Fruit fly (Drosophila melanogaster): ENCODE results near the gene CG3987.

Gene CG3987

dm6 chr3R:15139010-15139815, 545 bp upstream of the CG3987 start (continued):
- TF ChIP-seq HLH54F (GFP tag; optimal IDR thresholded peaks at IDR 0.05) (peak; percentile 42), pita (GFP tag; optimal IDR thresholded peaks at IDR 0.05) (no peak), CG1529 (GFP tag; optimal IDR thresholded peaks at IDR 0.05) (peak; percentile 9), mam (GFP tag; optimal IDR thresholded peaks at IDR 0.05) (peak; percentile 20), Dek (tag; optimal IDR thresholded peaks at IDR 0.05) (peak; percentile 9), Mrtf (GFP tag; IDR thresholded peaks at IDR 0.05) (no peak), CG11696 (GFP tag; IDR thresholded peaks at IDR 0.05) (peak; percentile 39), Dip2 (GFP tag; IDR thresholded peaks at IDR 0.05) (0 out of 2 replicates have a peak, but pooled peaks have one; percentile 9), az2 (GFP tag; optimal IDR thresholded peaks at IDR 0.05) (peak; percentile 23), MESR4 (GFP tag; optimal IDR thresholded peaks at IDR 0.05) (no peak), tup (GFP tag; optimal IDR thresholded peaks at IDR 0.05) (no peak), Sox100B (GFP tag; optimal IDR thresholded peaks at IDR 0.05) (peak; percentile 19), CG8290 (GFP tag; optimal IDR thresholded peaks at IDR 0.05) (no peak), CG8290 (tag; optimal IDR thresholded peaks at IDR 0.05) (peak in 1 of 2 experiments; percentile 2), dmrt99B (tag; optimal IDR thresholded peaks at IDR 0.05) (peak; percentile 44), exex (tag; optimal IDR thresholded peaks at IDR 0.05) (peak; percentile 87), Hr51 (GFP tag; optimal IDR thresholded peaks at IDR 0.05) (peak in 1 of 2 experiments; percentile 66), B-H1 (GFP tag; IDR thresholded peaks at IDR 0.05) (no peak), CG10209 (GFP tag; optimal IDR thresholded peaks at IDR 0.05) (peak; percentile 53), salm (tag; optimal IDR thresholded peaks at IDR 0.05) (no peak), CG6689 (GFP tag; IDR thresholded peaks at IDR 0.05) (0 out of 2 replicates have a peak, but pooled peaks have one; percentile 29), CG2712 (tag; optimal IDR thresholded peaks at IDR 0.05) (no peak), Atf6 (GFP tag; IDR thresholded peaks at IDR 0.05) (peak; percentile 51; the same call in 1 of the 2 replicates), CG12391 (tag; optimal IDR thresholded peaks at IDR 0.05) (peak; percentile 56), Xbp1 (GFP tag; optimal IDR thresholded peaks at IDR 0.05) (peak; percentile 27), CG9609 (GFP tag; optimal IDR thresholded peaks at IDR 0.05) (peak; percentile 29), Ets65A (GFP tag) (peak; percentile 81), CG13775 (GFP tag; optimal IDR thresholded peaks at IDR 0.05) (peak; percentile 25), grau (tag; optimal IDR thresholded peaks at IDR 0.05) (peak; percentile 57), unpg (GFP tag; optimal IDR thresholded peaks at IDR 0.05) (peak; percentile 15), CG8388 (GFP tag; optimal IDR thresholded peaks at IDR 0.05) (peak; percentile 95), CG9932 (GFP tag; IDR thresholded peaks at IDR 0.05) (0 out of 2 replicates have a peak, but pooled peaks have one; percentile 42), CG13624 (GFP tag; optimal IDR thresholded peaks at IDR 0.05) (peak; percentile 28), CG17385 (GFP tag; optimal IDR thresholded peaks at IDR 0.05) (peak; percentile 56), CG10366 (GFP tag; IDR thresholded peaks at IDR 0.05) (no peak; the same call in 1 of the 2 replicates), Hmr (GFP tag; optimal IDR thresholded peaks at IDR 0.05) (peak; percentile 46), Pdp1 (GFP tag; optimal IDR thresholded peaks at IDR 0.05) (peak in 1 of 2 experiments; percentile 20), sob (GFP tag; IDR thresholded peaks at IDR 0.05) (peak; percentile 37; the same call in 1 of the 2 replicates), Neu2 (GFP tag; optimal IDR thresholded peaks at IDR 0.05; ENCODE audit: borderline replicate concordance) (no peak), CG14667 (GFP tag; IDR thresholded peaks at IDR 0.05) (no peak), bcd (GFP tag; optimal IDR thresholded peaks at IDR 0.05) (peak; percentile 10), caup (GFP tag; optimal IDR thresholded peaks at IDR 0.05; ENCODE audit: severe bottlenecking) (no peak), CG12659 (GFP tag; optimal IDR thresholded peaks at IDR 0.05) (peak; percentile 40), CG18764 (GFP tag; optimal IDR thresholded peaks at IDR 0.05) (no peak), Lpt (GFP tag; optimal IDR thresholded peaks at IDR 0.05) (no peak), Adf1 (GFP tag; IDR thresholded peaks at IDR 0.05) (no peak), CG4730 (GFP tag; IDR thresholded peaks at IDR 0.05) (no peak), lilli (GFP tag; optimal IDR thresholded peaks at IDR 0.05) (peak; percentile 61), al (GFP tag; IDR thresholded peaks at IDR 0.05) (no peak)

Data from whole organism, embryonic.